Fruit fly (Drosophila melanogaster): ENCODE results near the gene bru2.

Gene bru2

DNA sequence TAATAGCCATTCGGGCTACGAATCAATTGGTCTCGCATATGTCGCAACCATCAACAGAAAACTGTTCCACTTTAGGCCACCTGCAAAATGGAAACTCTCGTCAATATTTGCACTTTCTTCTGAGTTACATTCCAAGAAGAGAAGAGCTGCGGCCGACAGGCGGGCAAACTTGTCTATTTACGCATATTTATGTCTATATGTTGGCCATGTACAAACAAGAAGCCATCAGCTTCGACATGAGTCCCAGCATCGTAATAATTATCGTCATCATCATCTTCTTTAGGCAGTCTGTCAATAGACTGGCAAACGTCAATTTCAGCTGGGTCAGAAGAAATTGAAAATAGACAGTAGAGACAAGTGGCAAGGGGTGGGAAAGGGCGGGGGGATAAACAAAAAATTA, 27.7 kb downstream of the bru2 start (continued):
- TF ChIP-seq Atf-2 (GFP tag; optimal IDR thresholded peaks at IDR 0.05) (no peak), Eip74EF (GFP tag; optimal IDR thresholded peaks at IDR 0.05) (peak in 1 of 2 experiments; percentile 30), CG15011 (GFP tag; optimal IDR thresholded peaks at IDR 0.05) (peak; percentile 4), nerfin-2 (GFP tag; IDR thresholded peaks at IDR 0.05; ENCODE audit: partially characterized antibody) (no peak), CG11085 (GFP tag; IDR thresholded peaks at IDR 0.05) (no peak), CG5180 (GFP tag; optimal IDR thresholded peaks at IDR 0.05) (peak; percentile 56), bbx (GFP tag; IDR thresholded peaks at IDR 0.05; ENCODE audit: partially characterized antibody) (no peak), sr (GFP tag; IDR thresholded peaks at IDR 0.05) (peak; percentile 70; the same call in 2 of the 3 replicates), Jarid2 (GFP tag; optimal IDR thresholded peaks at IDR 0.05) (peak; percentile 19), CG10267 (tag; optimal IDR thresholded peaks at IDR 0.05) (peak; percentile 33), CG8281 (tag; optimal IDR thresholded peaks at IDR 0.05) (peak; percentile 47), pros (GFP tag; optimal IDR thresholded peaks at IDR 0.05) (peak; percentile 6), bowl (GFP tag; IDR thresholded peaks at IDR 0.05) (no peak), CG32772 (GFP tag; IDR thresholded peaks at IDR 0.05) (0 out of 2 replicates have a peak, but pooled peaks have one; percentile 19), CG1792 (GFP tag; optimal IDR thresholded peaks at IDR 0.05) (no peak), sc (optimal IDR thresholded peaks at IDR 0.05) (no peak), sc (GFP tag; optimal IDR thresholded peaks at IDR 0.05) (peak; percentile 83), Awh (GFP tag; IDR thresholded peaks at IDR 0.05) (peak; percentile 89), insv (GFP tag; optimal IDR thresholded peaks at IDR 0.05) (peak in 1 of 2 experiments; percentile 20), da (GFP tag; optimal IDR thresholded peaks at IDR 0.05) (peak; percentile 24), CG14441 (GFP tag; IDR thresholded peaks at IDR 0.05) (peak; percentile 8; the same call in 1 of the 2 replicates), HLH4C (GFP tag; IDR thresholded peaks at IDR 0.05; ENCODE audit: partially characterized antibody) (no peak), CG10209 (GFP tag; optimal IDR thresholded peaks at IDR 0.05) (peak; percentile 65), CG10565 (GFP tag; optimal IDR thresholded peaks at IDR 0.05) (no peak), trem (tag; optimal IDR thresholded peaks at IDR 0.05) (peak; percentile 29), CG12219 (GFP tag; optimal IDR thresholded peaks at IDR 0.05) (peak; percentile 42), chif (GFP tag; optimal IDR thresholded peaks at IDR 0.05) (peak in 1 of 2 experiments; percentile 54), CTCF (GFP tag; optimal IDR thresholded peaks at IDR 0.05) (peak; percentile 8), NC2α (GFP tag; optimal IDR thresholded peaks at IDR 0.05) (peak; percentile 39), CG4707 (GFP tag; optimal IDR thresholded peaks at IDR 0.05) (peak; percentile 82), CG12769 (tag; optimal IDR thresholded peaks at IDR 0.05) (peak; percentile 64), CG11695 (GFP tag; IDR thresholded peaks at IDR 0.05) (0 out of 3 replicates have a peak, but pooled peaks have one; percentile 34), kni (GFP tag; optimal IDR thresholded peaks at IDR 0.05) (peak; percentile 97), jing (GFP tag; optimal IDR thresholded peaks at IDR 0.05) (no peak), Optix (GFP tag; IDR thresholded peaks at IDR 0.05) (0 out of 3 replicates have a peak, but pooled peaks have one; percentile 24), CG9797 (GFP tag; optimal IDR thresholded peaks at IDR 0.05) (peak; percentile 3), CG34376 (GFP tag; optimal IDR thresholded peaks at IDR 0.05) (no peak), CG3065 (GFP tag; optimal IDR thresholded peaks at IDR 0.05) (peak; percentile 18), kay (GFP tag; optimal IDR thresholded peaks at IDR 0.05) (peak; percentile 14), Blimp-1 (GFP tag; optimal IDR thresholded peaks at IDR 0.05) (peak; percentile 89), grn (GFP tag; optimal IDR thresholded peaks at IDR 0.05) (peak; percentile 32), PHDP (tag; optimal IDR thresholded peaks at IDR 0.05) (peak; percentile 66), oc (tag; optimal IDR thresholded peaks at IDR 0.05) (peak; percentile 70), Hr51 (GFP tag; optimal IDR thresholded peaks at IDR 0.05) (no peak), lab (GFP tag; optimal IDR thresholded peaks at IDR 0.05) (peak; percentile 80), CG4360 (GFP tag; IDR thresholded peaks at IDR 0.05) (peak; percentile 61; the same call in 1 of the 2 replicates), CG18619 (GFP tag; optimal IDR thresholded peaks at IDR 0.05) (peak; percentile 61), jigr1 (GFP tag; IDR thresholded peaks at IDR 0.05) (no peak), phol (tag; optimal IDR thresholded peaks at IDR 0.05) (no peak), sisA (GFP tag; IDR thresholded peaks at IDR 0.05) (no peak)

Measured in whole organism, embryonic.